Worm (Caenorhabditis elegans): ENCODE data around the gene F01D5.5.

- TF ChIP-seq ref-1 (GFP tag; conservative IDR thresholded peaks at IDR 0.05) (no peak), tab-1 (GFP tag; IDR thresholded peaks at IDR 0.05) (no peak), T22C8.4 (GFP tag; IDR thresholded peaks at IDR 0.05) (no peak; the same call in 1 of the 2 replicates), cog-1 (tag; optimal IDR thresholded peaks at IDR 0.05) (no peak), flt-1 (GFP tag; IDR thresholded peaks at IDR 0.05) (no peak)
Observed at ce11 chrII:13973514-13973913, 28.6 kb downstream of the F01D5.5 start, which contains the start of gene Y39G8B.1.
